Worm (Caenorhabditis elegans): ENCODE data around the gene F55G1.6.

The F55G1.6 gene

ce11 chrIV:7487554-7488456, 14.5 kb downstream of the F55G1.6 start, which contains the start of the genes his-60 and his-59:
Gene his-60 (minus strand): TSS chrIV:7487992.
Gene his-59 (plus strand): TSS chrIV:7488249.
- TF ChIP-seq sem-4 (tag; optimal IDR thresholded peaks at IDR 0.05) (peak; percentile 11), lin-11 (tag; optimal IDR thresholded peaks at IDR 0.05) (no peak), nhr-10 (tag; optimal IDR thresholded peaks at IDR 0.05) (no peak), mbf-1 (tag; optimal IDR thresholded peaks at IDR 0.05) (no peak), ztf-4 (tag; optimal IDR thresholded peaks at IDR 0.05) (no peak), nhr-12 (tag; optimal IDR thresholded peaks at IDR 0.05) (no peak), fos-1 (tag; optimal IDR thresholded peaks at IDR 0.05) (peak; percentile 2), crh-2 (tag; optimal IDR thresholded peaks at IDR 0.05) (peak; percentile 19), nhr-6 (tag; optimal IDR thresholded peaks at IDR 0.05) (no peak), C34F6.9 (tag; optimal IDR thresholded peaks at IDR 0.05) (no peak), nhr-129 (tag; optimal IDR thresholded peaks at IDR 0.05) (no peak), aly-2 (tag; optimal IDR thresholded peaks at IDR 0.05) (no peak), elt-1 (tag; optimal IDR thresholded peaks at IDR 0.05) (no peak), ztf-11 (tag; optimal IDR thresholded peaks at IDR 0.05) (no peak), zag-1 (tag; optimal IDR thresholded peaks at IDR 0.05) (no peak), ceh-16 (tag; optimal IDR thresholded peaks at IDR 0.05) (peak; percentile 96), alr-1 (tag; optimal IDR thresholded peaks at IDR 0.05) (no peak), R02D3.7 (tag; optimal IDR thresholded peaks at IDR 0.05) (no peak), dmd-4 (tag; optimal IDR thresholded peaks at IDR 0.05) (no peak), nhr-11 (tag; optimal IDR thresholded peaks at IDR 0.05) (no peak), mdl-1 (tag; optimal IDR thresholded peaks at IDR 0.05) (no peak), nhr-237 (tag; optimal IDR thresholded peaks at IDR 0.05) (no peak), elt-3 (tag; optimal IDR thresholded peaks at IDR 0.05) (no peak), skn-1 (tag; optimal IDR thresholded peaks at IDR 0.05) (no peak), lin-13 (GFP tag; optimal IDR thresholded peaks at IDR 0.05) (peak; percentile 29), lin-39 (tag; optimal IDR thresholded peaks at IDR 0.05) (no peak), lsy-2 (tag; optimal IDR thresholded peaks at IDR 0.05) (no peak), unc-62 (GFP tag; optimal IDR thresholded peaks at IDR 0.05) (no peak), ceh-82 (tag; optimal IDR thresholded peaks at IDR 0.05) (no peak), snpc-4 (tag; optimal IDR thresholded peaks at IDR 0.05) (no peak), blmp-1 (tag; optimal IDR thresholded peaks at IDR 0.05; ENCODE audit: insufficient read depth) (no peak), unc-55 (GFP tag; optimal IDR thresholded peaks at IDR 0.05) (no peak), mab-5 (tag; optimal IDR thresholded peaks at IDR 0.05) (peak; percentile 58), nhr-21 (tag; optimal IDR thresholded peaks at IDR 0.05) (no peak), Y55F3AM.14 (GFP tag; optimal IDR thresholded peaks at IDR 0.05) (no peak), nhr-25 (tag; optimal IDR thresholded peaks at IDR 0.05) (no peak), peb-1 (tag; optimal IDR thresholded peaks at IDR 0.05) (no peak), nhr-77 (tag; optimal IDR thresholded peaks at IDR 0.05) (no peak), ztf-1 (GFP tag; conservative IDR thresholded peaks at IDR 0.05) (no peak), sma-9 (GFP tag; optimal IDR thresholded peaks at IDR 0.05) (peak; percentile 63), sma-9 (tag; optimal IDR thresholded peaks at IDR 0.05) (no peak), sma-3 (GFP tag; optimal IDR thresholded peaks at IDR 0.05) (peak; percentile 12), unc-39 (tag; optimal IDR thresholded peaks at IDR 0.05) (no peak), nhr-23 (tag; optimal IDR thresholded peaks at IDR 0.05) (no peak), F13H6.1 (tag; optimal IDR thresholded peaks at IDR 0.05) (no peak), ama-1 (optimal IDR thresholded peaks at IDR 0.05) (no peak), ZK546.5 (tag; optimal IDR thresholded peaks at IDR 0.05) (no peak), gmeb-1 (tag; optimal IDR thresholded peaks at IDR 0.05) (no peak)

Data from whole organism, L2 larva.